Worm (Caenorhabditis elegans): ENCODE results near the gene tag-180.

The tag-180 gene

ce11 chrII:11290109-11290784, 39.0 kb downstream of the tag-180 start, which contains the start of gene C47G2.3 (continued):
- TF ChIP-seq lir-3 (tag; optimal IDR thresholded peaks at IDR 0.05; ENCODE audit: poor library complexity) = peak; percentile 60
- TF ChIP-seq pqm-1 (tag; optimal IDR thresholded peaks at IDR 0.05) = no peak
- no peak for TF ChIP-seq ama-1 (optimal IDR thresholded peaks at IDR 0.05)
- no peak for TF ChIP-seq ceh-8 (GFP tag; optimal IDR thresholded peaks at IDR 0.05)
- peak; percentile 30 for TF ChIP-seq skn-1 (tag; optimal IDR thresholded peaks at IDR 0.05)
- TF ChIP-seq jun-1 (tag; optimal IDR thresholded peaks at IDR 0.05) = no peak
- TF ChIP-seq fos-1 (tag; optimal IDR thresholded peaks at IDR 0.05) = no peak
- TF ChIP-seq nhr-47 (tag; optimal IDR thresholded peaks at IDR 0.05) = peak; percentile 60
- TF ChIP-seq C04F5.9 (tag; optimal IDR thresholded peaks at IDR 0.05) = no peak
- peak; percentile 56 for TF ChIP-seq sox-4 (tag; optimal IDR thresholded peaks at IDR 0.05)
- TF ChIP-seq pag-3 (tag; optimal IDR thresholded peaks at IDR 0.05; ENCODE audit: borderline replicate concordance, insufficient read depth) = no peak

DNA sequence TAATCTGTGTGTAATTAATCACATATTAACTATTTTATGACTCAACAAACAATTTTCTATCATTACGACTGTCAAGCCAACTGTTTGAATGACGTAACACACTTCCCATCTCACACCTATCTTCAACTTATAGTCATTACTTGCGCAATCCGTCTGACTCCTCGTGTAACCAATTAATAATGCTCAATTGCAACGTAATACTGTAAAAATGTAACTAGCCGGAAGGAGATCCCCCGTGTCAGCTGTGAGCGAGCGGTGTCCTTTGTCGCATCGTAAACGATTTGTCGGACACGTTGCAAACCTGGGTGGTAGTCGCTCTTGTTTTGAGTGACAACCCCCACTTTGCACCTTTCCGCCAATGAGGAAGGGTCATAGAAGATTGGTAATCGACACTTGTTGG, 41.1 kb downstream of the tag-180 start:
- TF ChIP-seq hlh-17 (GFP tag; optimal IDR thresholded peaks at IDR 0.05; ENCODE audit: borderline replicate concordance) = no peak
- no peak for TF ChIP-seq efl-1 (optimal IDR thresholded peaks at IDR 0.05)
- peak in 1 of 2 experiments; percentile 56 for TF ChIP-seq efl-1 (GFP tag; optimal IDR thresholded peaks at IDR 0.05 in 1 of 2)

- no peak for TF ChIP-seq dsc-1 (tag; optimal IDR thresholded peaks at IDR 0.05)
- TF ChIP-seq nhr-85 (tag) = peak; percentile 59
- peak; percentile 42 for TF ChIP-seq lin-14 (GFP tag; optimal IDR thresholded peaks at IDR 0.05)
- peak; percentile 59 for TF ChIP-seq unc-130 (tag; optimal IDR thresholded peaks at IDR 0.05)
- peak; percentile 59 for TF ChIP-seq blmp-1 (tag; optimal IDR thresholded peaks at IDR 0.05)
- TF ChIP-seq tbx-2 (tag; optimal IDR thresholded peaks at IDR 0.05) = peak; percentile 47
These were observed 42.8 kb downstream of the tag-180 start for ce11 chrII:11286445-11286844.

DNA sequence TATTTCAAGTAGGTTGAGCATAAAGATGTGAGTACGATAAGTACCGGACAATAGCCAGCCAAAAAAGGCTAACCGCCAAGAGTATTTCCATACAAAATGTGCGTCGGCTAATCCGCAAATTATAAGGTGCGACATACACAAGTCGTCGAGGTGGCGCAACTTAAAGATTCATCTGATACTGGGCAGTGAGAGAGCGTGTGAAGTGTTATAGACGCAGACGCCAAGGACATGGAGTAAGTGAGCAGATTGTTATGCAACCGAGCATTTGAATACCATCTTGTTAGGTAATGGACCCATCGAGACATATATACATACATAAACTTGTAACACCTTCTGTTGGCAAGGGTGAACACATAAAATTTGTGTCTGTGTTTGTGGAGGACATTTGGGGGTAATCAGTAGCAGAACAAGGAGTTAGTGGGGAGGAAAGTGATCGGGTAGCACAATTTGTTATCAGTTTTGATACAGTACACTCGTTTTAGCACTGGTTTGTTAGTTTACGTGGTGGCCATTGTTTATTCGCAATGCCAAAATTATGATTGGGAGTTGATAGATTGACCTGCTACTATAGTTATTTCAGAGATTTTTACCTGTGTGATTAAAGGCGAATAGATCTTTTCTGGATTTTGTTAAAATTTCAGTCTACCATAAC, 43.8 kb downstream of the tag-180 start:
- TF ChIP-seq alr-1 (tag; optimal IDR thresholded peaks at IDR 0.05; ENCODE audit: borderline replicate concordance) (no peak), elt-2 (tag; optimal IDR thresholded peaks at IDR 0.05) (peak; percentile 25)

- peak; percentile 51 for TF ChIP-seq nhr-85 (tag)
- TF ChIP-seq lin-14 (GFP tag; optimal IDR thresholded peaks at IDR 0.05) = peak; percentile 13
- no peak for TF ChIP-seq unc-30 (tag; optimal IDR thresholded peaks at IDR 0.05)
- no peak for TF ChIP-seq nhr-20 (tag; optimal IDR thresholded peaks at IDR 0.05)
- peak; percentile 96 for TF ChIP-seq unc-130 (tag; optimal IDR thresholded peaks at IDR 0.05)
- peak; percentile 17 for TF ChIP-seq tbx-2 (tag; optimal IDR thresholded peaks at IDR 0.05)
These were observed 44.5 kb downstream of the tag-180 start for ce11 chrII:11284701-11285100.

- TF ChIP-seq elt-2 (tag; optimal IDR thresholded peaks at IDR 0.05) = peak; percentile 42
- TF ChIP-seq unc-130 (tag; optimal IDR thresholded peaks at IDR 0.05) = no peak
- peak; percentile 40 for TF ChIP-seq nhr-85 (tag)
These were observed 45.4 kb downstream of the tag-180 start for ce11 chrII:11283803-11284202.

- no peak for TF ChIP-seq unc-86 (tag; optimal IDR thresholded peaks at IDR 0.05)
- no peak for TF ChIP-seq irx-1 (tag; optimal IDR thresholded peaks at IDR 0.05)
- TF ChIP-seq unc-130 (tag; optimal IDR thresholded peaks at IDR 0.05) = peak; percentile 29
- TF ChIP-seq efl-1 (optimal IDR thresholded peaks at IDR 0.05) = no peak
- TF ChIP-seq efl-1 (GFP tag; optimal IDR thresholded peaks at IDR 0.05 in 1 of 2) = peak in 1 of 2 experiments; percentile 88
- peak; percentile 44 for TF ChIP-seq rnt-1 (tag; optimal IDR thresholded peaks at IDR 0.05)
These were observed 46.2 kb downstream of the tag-180 start for ce11 chrII:11283013-11283412.

All from whole organism, L1 larva.